Worm (Caenorhabditis elegans) whole organism, L1 larva: ENCODE results near the gene F47G3.4.

Experiments
- C16A3.4 ChIP-seq: fragments of 150-350 bp; optimal IDR thresholded peaks from 2 replicates; lab custom pipeline; 2014; ENCODE audit warnings: missing biosample characterization, missing genetic modification characterization
- aha-1 ChIP-seq: fragments of 150-350 bp; optimal IDR thresholded peaks from 2 replicates; lab custom pipeline; 2014; ENCODE audit warnings: missing biosample characterization, missing genetic modification characterization
- aly-2 ChIP-seq: fragments of 150-350 bp; optimal IDR thresholded peaks from 2 replicates; lab custom pipeline; 2014; ENCODE audit warnings: missing biosample characterization, missing genetic modification characterization
- blmp-1 ChIP-seq: fragments of 150-350 bp; optimal IDR thresholded peaks from 2 replicates; lab custom pipeline; 2014; ENCODE audit warnings: missing biosample characterization, missing genetic modification characterization
- ceh-8 ChIP-seq: fragments of 200-800 bp; sonication (Bioruptor generic); optimal IDR thresholded peaks from 2 replicates; lab custom pipeline; 2018; ENCODE audit warnings: mild to moderate bottlenecking, missing genetic modification characterization, moderate library complexity, missing compliant biosample characterization
- dpl-1 ChIP-seq, 3 experiments: fragments of 150-350 bp in 2 of 3; sonication (generic microtip) in 1 of 3; optimal IDR thresholded peaks; 2 replicates each; lab custom pipeline; 2014 to 2017; ENCODE audit warnings: missing biosample characterization in 3 of 3, missing genetic modification characterization in 3 of 3, missing genetic modification reagents in 3 of 3
- dsc-1 ChIP-seq: sonication (generic microtip); optimal IDR thresholded peaks from 2 replicates; lab custom pipeline; 2016; ENCODE audit warnings: mild to moderate bottlenecking, missing genetic modification characterization, missing compliant biosample characterization
- egl-13 ChIP-seq: sonication (generic microtip); optimal IDR thresholded peaks from 2 replicates; lab custom pipeline; 2016; ENCODE audit warnings: missing genotype, missing genetic modification reagents, missing genetic modification characterization, missing compliant biosample characterization
- elt-3 ChIP-seq, 6 experiments: fragments of 150-350 bp in 1 of 6; sonication (generic microtip); optimal IDR thresholded peaks; 2 replicates each; lab custom pipeline; 2017 to 2018; ENCODE audit warnings: missing biosample characterization in 6 of 6, missing genetic modification characterization in 6 of 6, inconsistent platforms in 1 of 6
- fkh-4 ChIP-seq: sonication (generic microtip); optimal IDR thresholded peaks from 2 replicates; lab custom pipeline; 2016; ENCODE audit warnings: missing compliant biosample characterization, missing genetic modification characterization, borderline replicate concordance
- lin-13 ChIP-seq: fragments of 150-350 bp; optimal IDR thresholded peaks from 2 replicates; lab custom pipeline; 2014; ENCODE audit warnings: missing biosample characterization, missing genetic modification reagents, missing genetic modification characterization
- lsy-2 ChIP-seq, 2 experiments: fragments of 150-350 bp; optimal IDR thresholded peaks; 2 replicates each; lab custom pipeline; 2014; ENCODE audit warnings: missing biosample characterization in 2 of 2, missing genetic modification characterization in 2 of 2
- mep-1 ChIP-seq: fragments of 150-350 bp; optimal IDR thresholded peaks from 2 replicates; lab custom pipeline; 2014; ENCODE audit warnings: missing biosample characterization, missing genetic modification characterization
- nhr-237 ChIP-seq: fragments of 150-350 bp; optimal IDR thresholded peaks from 2 replicates; lab custom pipeline; 2014; ENCODE audit warnings: missing biosample characterization, missing genetic modification characterization
- nhr-77 ChIP-seq: fragments of 150-350 bp; optimal IDR thresholded peaks from 2 replicates; lab custom pipeline; 2014; ENCODE audit warnings: missing biosample characterization, missing genetic modification characterization
- nhr-85 ChIP-seq: sonication (generic microtip); peaks from one replicate; lab custom pipeline; 2016; ENCODE audit warnings: missing genetic modification characterization, inconsistent platforms, missing compliant biosample characterization
- skn-1 ChIP-seq: fragments of 150-350 bp; optimal IDR thresholded peaks from 2 replicates; lab custom pipeline; 2014; ENCODE audit warnings: missing biosample characterization, missing genetic modification characterization
- unc-62 ChIP-seq: fragments of 150-350 bp; optimal IDR thresholded peaks from 2 replicates; lab custom pipeline; 2014; ENCODE audit warnings: missing biosample characterization, missing genetic modification reagents, missing genetic modification characterization
- ztf-11 ChIP-seq, 2 experiments: sonication (generic microtip); optimal IDR thresholded peaks; 2 replicates each; lab custom pipeline; 2016 to 2017; ENCODE audit warnings: missing genetic modification characterization in 2 of 2, missing biosample characterization in 1 of 2, missing compliant biosample characterization in 1 of 2

Gene F47G3.4

DNA sequence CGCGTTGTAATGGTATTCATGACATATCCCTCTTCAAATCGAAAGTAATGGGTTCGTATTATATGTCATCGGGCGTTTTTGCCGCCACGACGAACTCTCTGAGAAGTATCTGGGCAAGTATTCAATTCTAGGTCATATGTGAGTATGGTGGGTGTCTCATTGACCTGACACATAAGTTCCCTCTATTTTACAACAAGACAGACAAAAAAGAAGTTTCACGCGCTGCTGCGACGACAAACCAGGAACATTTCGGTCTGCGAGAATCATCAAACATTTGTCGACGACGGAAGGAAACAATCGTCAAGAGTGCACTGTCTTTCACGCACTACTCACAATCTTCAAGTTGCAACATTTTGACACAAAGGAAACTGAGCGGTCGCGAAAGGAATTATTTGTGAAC lies 43.9 kb downstream of the F47G3.4 start:
- no peak for TF ChIP-seq ceh-8
- no peak for TF ChIP-seq lin-13
- no peak for TF ChIP-seq dpl-1 (GFP tag; optimal IDR thresholded peaks at IDR 0.05; lab: Kevin White, UChicago)
- no peak for TF ChIP-seq mep-1 (tag; lab: Kevin White, UChicago)
- TF ChIP-seq aly-2 (tag; lab: Kevin White, UChicago), result no peak
- TF ChIP-seq blmp-1 (tag; lab: Kevin White, UChicago), result peak; percentile 27
- TF ChIP-seq elt-3 (tag; optimal IDR thresholded peaks at IDR 0.05; lab: Kevin White, UChicago), result no peak
- peak; percentile 22 for TF ChIP-seq nhr-85
- no peak for TF ChIP-seq ztf-11 (tag; optimal IDR thresholded peaks at IDR 0.05; lab: Kevin White, UChicago)

ce11 chrX:2426932-2427331 lies 45.5 kb downstream of the F47G3.4 start:
- TF ChIP-seq lin-13, result no peak
- no peak for TF ChIP-seq nhr-77 (tag; lab: Kevin White, UChicago)
- no peak for TF ChIP-seq dsc-1 (tag; lab: Kevin White, UChicago)
- no peak for TF ChIP-seq C16A3.4
- no peak for TF ChIP-seq nhr-237
- TF ChIP-seq aha-1 (tag; lab: Kevin White, UChicago), result no peak
- no peak for TF ChIP-seq unc-62

DNA sequence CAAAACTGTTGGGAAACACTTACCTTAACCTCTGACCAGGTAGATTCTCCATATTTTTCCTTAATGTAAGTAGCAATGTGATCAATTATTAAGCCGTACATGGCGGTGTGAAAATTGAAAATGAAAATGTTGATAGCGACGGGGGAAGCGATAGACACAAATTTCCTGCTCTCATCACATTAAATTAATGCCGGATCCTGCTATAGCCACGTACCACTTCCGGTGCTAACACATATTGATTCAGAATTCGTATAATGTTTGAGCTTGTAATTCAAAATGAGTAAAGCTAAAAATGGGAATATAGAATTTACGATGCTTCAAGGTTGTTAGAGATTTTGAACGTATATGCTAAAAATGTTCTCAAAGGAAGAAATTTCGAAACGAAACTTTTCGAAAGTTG lies 46.0 kb downstream of the F47G3.4 start, which contains the start of gene gcy-31:
gcy-31 (minus strand) TSS at position 101 of the 400 bp plus-strand sequence.
- TF ChIP-seq lsy-2 (tag; optimal IDR thresholded peaks at IDR 0.05; lab: Kevin White, UChicago), result no peak
- TF ChIP-seq egl-13 (tag; lab: Kevin White, UChicago), result peak; percentile 25
- TF ChIP-seq, all 84 proteins: peak for 1

ce11 chrX:2430317-2430716 lies 48.9 kb downstream of the F47G3.4 start:
- TF ChIP-seq dpl-1 (GFP tag; optimal IDR thresholded peaks at IDR 0.05; lab: Kevin White, UChicago) (no peak), fkh-4 (tag; lab: Kevin White, UChicago) (no peak), skn-1 (tag; lab: Kevin White, UChicago) (no peak)
